Fruit fly (Drosophila melanogaster): ENCODE results near the gene CG33648.

CG33648 gene

DNA sequence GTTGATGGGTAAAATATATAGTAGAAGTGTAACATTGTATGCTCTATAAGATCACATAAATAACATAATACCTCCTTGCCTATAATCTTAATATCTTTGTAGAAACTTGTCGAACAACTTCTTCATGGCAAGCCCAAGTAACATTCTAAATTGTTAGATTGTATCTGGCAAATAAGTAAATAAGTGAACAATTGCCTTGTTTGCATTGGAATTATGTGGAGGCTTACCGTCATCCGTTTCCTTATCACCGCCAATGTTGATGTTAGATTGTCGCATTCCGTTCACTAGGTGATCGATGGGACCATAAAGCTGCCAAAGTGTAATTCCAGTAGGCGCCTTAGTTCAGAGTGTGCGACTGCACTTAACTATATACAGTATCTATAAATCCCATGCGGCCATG, 32.7 kb downstream of the CG33648 start (continued):
- TF ChIP-seq D (optimal IDR thresholded peaks at IDR 0.05) (no peak), D (GFP tag; optimal IDR thresholded peaks at IDR 0.05) (peak; percentile 93), CG11085 (GFP tag; IDR thresholded peaks at IDR 0.05) (no peak), bcd (GFP tag; optimal IDR thresholded peaks at IDR 0.05) (peak; percentile 63), CG17328 (GFP tag; IDR thresholded peaks at IDR 0.05) (peak; percentile 81), CG4328 (GFP tag; optimal IDR thresholded peaks at IDR 0.05) (peak; percentile 75), Ssrp (tag; optimal IDR thresholded peaks at IDR 0.05) (no peak), eve (GFP tag; optimal IDR thresholded peaks at IDR 0.05) (peak in 1 of 2 experiments; percentile 80), hb (GFP tag; IDR thresholded peaks at IDR 0.05; ENCODE audit: partially characterized antibody) (no peak), tin (GFP tag; optimal IDR thresholded peaks at IDR 0.05) (peak; percentile 56), Mrtf (GFP tag; IDR thresholded peaks at IDR 0.05) (0 out of 3 replicates have a peak, but pooled peaks have one; percentile 5), Ets97D (GFP tag; optimal IDR thresholded peaks at IDR 0.05) (peak; percentile 62), kni (GFP tag; optimal IDR thresholded peaks at IDR 0.05) (peak; percentile 90), CG1602 (GFP tag; optimal IDR thresholded peaks at IDR 0.05) (peak; percentile 87), NK7.1 (GFP tag; optimal IDR thresholded peaks at IDR 0.05) (peak; percentile 92), CG15479 (GFP tag; optimal IDR thresholded peaks at IDR 0.05) (no peak), unpg (GFP tag; optimal IDR thresholded peaks at IDR 0.05) (peak; percentile 78), CG2202 (tag; optimal IDR thresholded peaks at IDR 0.05) (peak; percentile 97), CG14441 (GFP tag; IDR thresholded peaks at IDR 0.05) (peak; percentile 11; the same call in 1 of the 2 replicates), CG7839 (tag; optimal IDR thresholded peaks at IDR 0.05) (peak; percentile 63), Xrp1 (GFP tag; IDR thresholded peaks at IDR 0.05) (peak; percentile 86), Drgx (GFP tag; IDR thresholded peaks at IDR 0.05) (peak; percentile 58), pb (GFP tag; optimal IDR thresholded peaks at IDR 0.05) (peak; percentile 75), CG16813 (GFP tag; IDR thresholded peaks at IDR 0.05; ENCODE audit: partially characterized antibody) (no peak), crp (GFP tag; optimal IDR thresholded peaks at IDR 0.05) (peak in 1 of 2 experiments; percentile 38), Jarid2 (GFP tag; optimal IDR thresholded peaks at IDR 0.05) (peak; percentile 35), Adf1 (GFP tag; IDR thresholded peaks at IDR 0.05) (peak; percentile 25; the same call in 1 of the 2 replicates), C15 (GFP tag; IDR thresholded peaks at IDR 0.05) (no peak), mld (GFP tag; IDR thresholded peaks at IDR 0.05; ENCODE audit: partially characterized antibody) (no peak), unc-4 (GFP tag; IDR thresholded peaks at IDR 0.05; ENCODE audit: partially characterized antibody) (no peak), sqz (GFP tag; optimal IDR thresholded peaks at IDR 0.05) (peak; percentile 76), slou (GFP tag; optimal IDR thresholded peaks at IDR 0.05) (peak; percentile 69), CG10366 (GFP tag; IDR thresholded peaks at IDR 0.05) (peak; percentile 44; the same call in 1 of the 2 replicates), danr (GFP tag; IDR thresholded peaks at IDR 0.05) (peak; percentile 45; the same call in 1 of the 2 replicates), lilli (GFP tag; optimal IDR thresholded peaks at IDR 0.05) (peak; percentile 68), slp2 (GFP tag; optimal IDR thresholded peaks at IDR 0.05) (peak; percentile 66), NfI (GFP tag; optimal IDR thresholded peaks at IDR 0.05) (peak; percentile 39), mam (GFP tag; optimal IDR thresholded peaks at IDR 0.05) (peak; percentile 57), row (GFP tag; IDR thresholded peaks at IDR 0.05) (no peak), CG18011 (GFP tag; optimal IDR thresholded peaks at IDR 0.05) (no peak), kah (GFP tag; optimal IDR thresholded peaks at IDR 0.05) (no peak), CG7372 (GFP tag; IDR thresholded peaks at IDR 0.05) (no peak), so (GFP tag; IDR thresholded peaks at IDR 0.05) (peak; percentile 89; the same call in 2 of the 3 replicates), Scr (GFP tag; IDR thresholded peaks at IDR 0.05; ENCODE audit: partially characterized antibody) (no peak), ash1 (GFP tag; optimal IDR thresholded peaks at IDR 0.05) (peak; percentile 34), CG1529 (GFP tag; optimal IDR thresholded peaks at IDR 0.05) (peak; percentile 88), gro (GFP tag; optimal IDR thresholded peaks at IDR 0.05) (peak; percentile 27), CG10979 (tag; optimal IDR thresholded peaks at IDR 0.05) (peak; percentile 68), ac (GFP tag; optimal IDR thresholded peaks at IDR 0.05) (peak; percentile 94), Dip3 (GFP tag; optimal IDR thresholded peaks at IDR 0.05) (no peak), pum (GFP tag; optimal IDR thresholded peaks at IDR 0.05) (peak; percentile 72)

All from whole organism, embryonic.